Worm (Caenorhabditis elegans): ENCODE results near the gene F46H5.5.

ce11 chrX:7236717-7237116 lies 20.1 kb downstream of the F46H5.5 start:
- TF ChIP-seq ceh-9 (tag; optimal IDR thresholded peaks at IDR 0.05): no peak
- no peak for TF ChIP-seq ceh-31 (tag; optimal IDR thresholded peaks at IDR 0.05)
- no peak for TF ChIP-seq K09A11.1 (tag; optimal IDR thresholded peaks at IDR 0.05; ENCODE audit: insufficient read depth)
- TF ChIP-seq dmd-4 (tag; optimal IDR thresholded peaks at IDR 0.05; ENCODE audit: borderline replicate concordance): no peak
- no peak for TF ChIP-seq pqm-1 (tag; optimal IDR thresholded peaks at IDR 0.05)
- TF ChIP-seq lin-11 (tag; optimal IDR thresholded peaks at IDR 0.05): no peak
- no peak for TF ChIP-seq hlh-30 (tag; optimal IDR thresholded peaks at IDR 0.05; ENCODE audit: insufficient read depth)
- no peak for TF ChIP-seq C38D4.7 (GFP tag; optimal IDR thresholded peaks at IDR 0.05)
- no peak for TF ChIP-seq elt-2 (tag; optimal IDR thresholded peaks at IDR 0.05)
- no peak for TF ChIP-seq che-1 (tag; optimal IDR thresholded peaks at IDR 0.05)
- TF ChIP-seq pros-1 (tag; optimal IDR thresholded peaks at IDR 0.05): no peak
- no peak for TF ChIP-seq unc-42 (tag; optimal IDR thresholded peaks at IDR 0.05)
